Worm (Caenorhabditis elegans): ENCODE results near the gene twk-36.

- TF ChIP-seq nhr-20 (tag; optimal IDR thresholded peaks at IDR 0.05) (no peak), nhr-76 (tag; optimal IDR thresholded peaks at IDR 0.05) (no peak), pqm-1 (tag; optimal IDR thresholded peaks at IDR 0.05) (no peak), ceh-82 (tag; optimal IDR thresholded peaks at IDR 0.05) (no peak), mdl-1 (tag; optimal IDR thresholded peaks at IDR 0.05) (no peak), sptf-1 (tag; optimal IDR thresholded peaks at IDR 0.05) (no peak), ama-1 (optimal IDR thresholded peaks at IDR 0.05) (no peak), snpc-4 (tag; optimal IDR thresholded peaks at IDR 0.05) (no peak), zag-1 (tag; optimal IDR thresholded peaks at IDR 0.05) (no peak)
Measured at ce11 chrV:17739801-17740200, 7.1 kb downstream of the twk-36 start, which contains the start of gene cutl-4.
